Fruit fly (Drosophila melanogaster) whole organism, embryonic: Measurements from ENCODE around the gene Rad60.

Experiments used
- CG10209 ChIP-seq: fragments of 200-800 bp; sonication (Bioruptor generic); optimal IDR thresholded peaks from 3 replicates; lab custom pipeline; 2017; ENCODE audit warnings: missing biosample characterization, mild to moderate bottlenecking, missing genetic modification characterization, missing genetic modification reagents
- CG11456 ChIP-seq: fragments of 200-800 bp; sonication (Bioruptor generic); IDR thresholded peaks from 3 replicates; pipeline ENCODE4 v1.3.6; 2022; ENCODE audit warnings: missing biosample characterization, missing genetic modification characterization
- CG12391 ChIP-seq: fragments of 200-800 bp; sonication (Bioruptor generic); optimal IDR thresholded peaks from 3 replicates; lab custom pipeline; 2018; ENCODE audit warnings: missing biosample characterization, mild to moderate bottlenecking, missing genetic modification characterization, moderate library complexity
- CG16813 ChIP-seq: fragments of 200-800 bp; sonication (Bioruptor generic); IDR thresholded peaks from 3 replicates; pipeline ENCODE4 v1.3.6; 2022; ENCODE audit warnings: missing biosample characterization, missing genetic modification characterization; ENCODE audit not compliant: partially characterized antibody
- CG1832 ChIP-seq: fragments of 200-800 bp; sonication (Bioruptor generic); optimal IDR thresholded peaks from 2 replicates; lab custom pipeline; 2017; ENCODE audit warnings: missing biosample characterization, mild to moderate bottlenecking, missing genetic modification characterization, inconsistent platforms
- CG18476 ChIP-seq: fragments of 200-800 bp; sonication (Bioruptor generic); optimal IDR thresholded peaks from 2 replicates; lab custom pipeline; 2016; ENCODE audit warnings: missing biosample characterization, mild to moderate bottlenecking, missing genetic modification characterization
- CG2116 ChIP-seq: fragments of 200-800 bp; sonication (Bioruptor generic); optimal IDR thresholded peaks from 3 replicates; lab custom pipeline; 2018; ENCODE audit warnings: missing biosample characterization, mild to moderate bottlenecking, missing genetic modification characterization
- CG31224 ChIP-seq: fragments of 200-800 bp; sonication (Bioruptor generic); IDR thresholded peaks from 2 replicates; pipeline ENCODE4 v1.3.6; 2022; ENCODE audit warnings: missing biosample characterization, missing genetic modification characterization
- CG33557 ChIP-seq: fragments of 200-800 bp; sonication (Bioruptor generic); optimal IDR thresholded peaks from 2 replicates; lab custom pipeline; 2019; ENCODE audit warnings: missing biosample characterization, mild to moderate bottlenecking, missing genetic modification characterization, moderate library complexity
- CG4404 ChIP-seq: fragments of 200-800 bp; sonication (Bioruptor generic); IDR thresholded peaks from 2 replicates; pipeline ENCODE4 v1.3.6; 2022; ENCODE audit warnings: missing biosample characterization, missing genetic modification characterization
- CG4617 ChIP-seq: fragments of 200-800 bp; sonication (Bioruptor generic); optimal IDR thresholded peaks from 3 replicates; lab custom pipeline; 2016; ENCODE audit warnings: missing biosample characterization, missing genetic modification characterization, borderline replicate concordance
- CG4854 ChIP-seq: fragments of 200-800 bp; sonication (Bioruptor generic); optimal IDR thresholded peaks from 2 replicates; lab custom pipeline; 2016; ENCODE audit warnings: missing biosample characterization, missing genetic modification characterization, inconsistent platforms
- CG7372 ChIP-seq: fragments of 200-800 bp; sonication (Bioruptor generic); IDR thresholded peaks from 2 replicates; pipeline ENCODE4 v1.3.6; 2022; ENCODE audit warnings: missing biosample characterization, missing genetic modification characterization
- CG7786 ChIP-seq: fragments of 200-800 bp; sonication (Bioruptor generic); optimal IDR thresholded peaks from 2 replicates; lab custom pipeline; 2016; ENCODE audit warnings: missing biosample characterization, missing genetic modification characterization
- CG7987 ChIP-seq: fragments of 200-800 bp; sonication (Bioruptor generic); optimal IDR thresholded peaks from 2 replicates; lab custom pipeline; 2018; ENCODE audit warnings: missing biosample characterization, mild to moderate bottlenecking, missing genetic modification characterization, moderate library complexity
- CG8290 ChIP-seq, 3 experiments: fragments of 200-800 bp; sonication (Bioruptor generic); optimal IDR thresholded peaks; 2 replicates each; lab custom pipeline; 2016 to 2019; ENCODE audit warnings: missing biosample characterization in 3 of 3, missing genetic modification characterization in 3 of 3, mild to moderate bottlenecking in 2 of 3, moderate library complexity in 1 of 3
- CG8765 ChIP-seq: fragments of 200-800 bp; sonication (Bioruptor generic); IDR thresholded peaks from 2 replicates; pipeline ENCODE4 v1.3.6; 2022; ENCODE audit warnings: missing biosample characterization, missing genetic modification characterization
- CG9215 ChIP-seq: fragments of 200-800 bp; sonication (Bioruptor generic); IDR thresholded peaks from 2 replicates; pipeline ENCODE4 v1.3.6; 2022; ENCODE audit warnings: missing biosample characterization, missing genetic modification characterization
- CG9727 ChIP-seq: fragments of 200-800 bp; sonication (Bioruptor generic); optimal IDR thresholded peaks from 3 replicates; lab custom pipeline; 2017; ENCODE audit warnings: missing biosample characterization, mild to moderate bottlenecking, missing genetic modification characterization
- CoRest ChIP-seq: fragments of 200-800 bp; sonication (Bioruptor generic); optimal IDR thresholded peaks from 3 replicates; lab custom pipeline; 2018; ENCODE audit warnings: missing biosample characterization, mild to moderate bottlenecking, missing genetic modification characterization, moderate library complexity
- E2f2 ChIP-seq: fragments of 200-800 bp; sonication (Bioruptor generic); IDR thresholded peaks from 2 replicates; pipeline ENCODE4 v1.3.6; 2022; ENCODE audit warnings: missing biosample characterization, missing genetic modification characterization
- ERR ChIP-seq: fragments of 200-800 bp; sonication (Bioruptor generic); optimal IDR thresholded peaks from 2 replicates; lab custom pipeline; 2016; ENCODE audit warnings: missing biosample characterization, missing genetic modification characterization
- Fer2 ChIP-seq: fragments of 200-800 bp; sonication (Bioruptor generic); optimal IDR thresholded peaks from 2 replicates; lab custom pipeline; 2018; ENCODE audit warnings: missing biosample characterization, mild to moderate bottlenecking, missing genetic modification characterization, moderate library complexity
- HLH3B ChIP-seq: fragments of 200-800 bp; sonication (Bioruptor generic); IDR thresholded peaks from 2 replicates; pipeline ENCODE4 v1.3.6; 2022; ENCODE audit warnings: missing biosample characterization, missing genetic modification characterization
- Hey ChIP-seq: fragments of 200-800 bp; sonication (Bioruptor generic); optimal IDR thresholded peaks from 3 replicates; lab custom pipeline; 2018; ENCODE audit warnings: missing biosample characterization, mild to moderate bottlenecking, missing genetic modification characterization
- Hsf ChIP-seq: fragments of 200-800 bp; sonication (Bioruptor generic); optimal IDR thresholded peaks from 3 replicates; lab custom pipeline; 2016; ENCODE audit warnings: missing biosample characterization, missing genetic modification characterization
- Lpt ChIP-seq: fragments of >200 bp; optimal IDR thresholded peaks from 2 replicates; lab custom pipeline; 2018; ENCODE audit warnings: missing biosample characterization, missing genetic modification characterization
- NK7.1 ChIP-seq: fragments of 200-800 bp; sonication (Bioruptor generic); optimal IDR thresholded peaks from 3 replicates; lab custom pipeline; 2016; ENCODE audit warnings: missing biosample characterization, missing genetic modification characterization
- Neu2 ChIP-seq: fragments of 200-800 bp; sonication (Bioruptor generic); optimal IDR thresholded peaks from 3 replicates; lab custom pipeline; 2016; ENCODE audit warnings: missing biosample characterization, missing genetic modification characterization, borderline replicate concordance
- Opbp ChIP-seq: fragments of 200-800 bp; sonication (Bioruptor generic); IDR thresholded peaks from 3 replicates; pipeline ENCODE4 v1.3.6; 2022; ENCODE audit warnings: missing biosample characterization, missing genetic modification characterization; ENCODE audit not compliant: partially characterized antibody
- PHDP ChIP-seq: fragments of 200-800 bp; sonication (Bioruptor generic); optimal IDR thresholded peaks from 3 replicates; lab custom pipeline; 2018; ENCODE audit warnings: missing biosample characterization, mild to moderate bottlenecking, missing genetic modification characterization, moderate library complexity
- Rfx ChIP-seq: fragments of 200-800 bp; sonication (Bioruptor generic); IDR thresholded peaks from 2 replicates; pipeline ENCODE4 v1.3.6; 2022; ENCODE audit warnings: missing biosample characterization, missing genetic modification characterization
- Rx ChIP-seq: fragments of 200-800 bp; sonication (Bioruptor generic); IDR thresholded peaks from 2 replicates; pipeline ENCODE4 v1.3.6; 2022; ENCODE audit warnings: missing biosample characterization, missing genetic modification characterization
- Taf1 ChIP-seq: fragments of 200-800 bp; sonication (Bioruptor generic); IDR thresholded peaks from 2 replicates; pipeline ENCODE4 v1.3.6; 2022; ENCODE audit warnings: missing biosample characterization, missing genetic modification characterization
- ap ChIP-seq: fragments of 200-800 bp; sonication (Bioruptor generic); IDR thresholded peaks from 2 replicates; pipeline ENCODE4 v1.3.6; 2022; ENCODE audit warnings: missing biosample characterization, missing genetic modification characterization
- ash1 ChIP-seq: fragments of 200-800 bp; sonication (Bioruptor generic); optimal IDR thresholded peaks from 2 replicates; lab custom pipeline; 2018; ENCODE audit warnings: missing biosample characterization, mild to moderate bottlenecking, missing genetic modification characterization
- bab2 ChIP-seq: fragments of 200-800 bp; sonication (Bioruptor generic); optimal IDR thresholded peaks from 2 replicates; lab custom pipeline; 2016; ENCODE audit warnings: missing biosample characterization, missing genetic modification characterization
- br ChIP-seq: fragments of >200 bp; optimal IDR thresholded peaks from 2 replicates; lab custom pipeline; 2017
- chn ChIP-seq: fragments of 200-800 bp; sonication (Bioruptor generic); optimal IDR thresholded peaks from 2 replicates; lab custom pipeline; 2016; ENCODE audit warnings: missing biosample characterization, missing genetic modification characterization
- croc ChIP-seq: fragments of 200-800 bp; sonication (Bioruptor generic); conservative IDR thresholded peaks from 3 replicates; pipeline ENCODE4 v1.3.6; 2022; ENCODE audit warnings: missing biosample characterization, missing genetic modification characterization
- crol ChIP-seq: fragments of 200-800 bp; sonication (Bioruptor generic); IDR thresholded peaks from 2 replicates; pipeline ENCODE4 v1.3.6; 2022; ENCODE audit warnings: missing biosample characterization, missing genetic modification characterization
- dan ChIP-seq: fragments of 200-800 bp; sonication (Bioruptor generic); IDR thresholded peaks from 2 replicates; pipeline ENCODE4 v1.3.6; 2022; ENCODE audit warnings: missing biosample characterization, missing genetic modification characterization
- disco-r ChIP-seq: fragments of 200-800 bp; sonication (Bioruptor generic); optimal IDR thresholded peaks from 2 replicates; lab custom pipeline; 2016; ENCODE audit warnings: missing biosample characterization, missing genetic modification characterization
- en ChIP-seq: fragments of 200-800 bp; sonication (Bioruptor generic); optimal IDR thresholded peaks from 2 replicates; lab custom pipeline; 2016; ENCODE audit warnings: missing biosample characterization, missing genetic modification characterization
- eve ChIP-seq, 2 experiments: fragments of >200 bp; optimal IDR thresholded peaks; 2 replicates each; lab custom pipeline; 2017; ENCODE audit warnings: missing biosample characterization in 2 of 2, missing genetic modification characterization in 2 of 2
- lab ChIP-seq: fragments of 200-800 bp; sonication (Bioruptor generic); optimal IDR thresholded peaks from 3 replicates; lab custom pipeline; 2017; ENCODE audit warnings: missing biosample characterization, missing genetic modification characterization, mild to moderate bottlenecking, moderate library complexity, missing genetic modification reagents
- mam ChIP-seq: fragments of 200-800 bp; sonication (Bioruptor generic); optimal IDR thresholded peaks from 3 replicates; lab custom pipeline; 2016; ENCODE audit warnings: missing biosample characterization, missing genetic modification characterization
- mirr ChIP-seq: fragments of 200-800 bp; sonication (Bioruptor generic); optimal IDR thresholded peaks from 3 replicates; lab custom pipeline; 2018; ENCODE audit warnings: missing biosample characterization, mild to moderate bottlenecking, missing genetic modification characterization
- pho ChIP-seq: fragments of 200-800 bp; sonication (Bioruptor generic); optimal IDR thresholded peaks from 2 replicates; lab custom pipeline; 2016; ENCODE audit warnings: missing biosample characterization, missing genetic modification characterization
- row ChIP-seq: fragments of 200-800 bp; sonication (Bioruptor generic); IDR thresholded peaks from 3 replicates; pipeline ENCODE4 v1.3.6; 2022; ENCODE audit warnings: missing biosample characterization, missing genetic modification characterization
- zf30C ChIP-seq: fragments of 200-800 bp; sonication (Bioruptor generic); optimal IDR thresholded peaks from 3 replicates; lab custom pipeline; 2018; ENCODE audit warnings: missing biosample characterization, mild to moderate bottlenecking, missing genetic modification characterization

Rad60 gene

DNA sequence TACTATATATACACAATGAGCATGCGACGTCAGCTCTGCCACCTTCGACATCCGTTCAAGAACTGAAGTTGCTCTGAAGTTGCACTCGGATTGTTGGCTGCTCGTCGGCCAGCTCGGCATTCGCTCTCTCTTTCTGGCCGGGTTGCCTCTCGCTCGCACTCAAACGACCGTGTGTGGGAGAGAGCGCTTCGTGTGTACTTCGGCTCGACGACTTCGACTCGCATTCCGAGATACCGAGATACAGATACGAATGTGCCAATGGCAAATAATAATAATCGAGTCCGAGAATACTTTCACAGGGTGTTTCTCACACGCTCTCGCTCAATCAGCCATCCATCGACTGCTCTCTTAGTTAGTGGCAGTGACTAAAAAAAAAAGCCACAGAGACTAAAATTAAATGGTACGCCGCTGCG, 44.1 kb upstream of the Rad60 start (continued):
- peak; percentile 62 for TF ChIP-seq CG8290 (GFP tag; optimal IDR thresholded peaks at IDR 0.05; lab: Kevin White, UChicago)
- TF ChIP-seq CG8290 (tag; optimal IDR thresholded peaks at IDR 0.05; lab: Kevin White, UChicago), result peak in 1 of 2 experiments; percentile 68
- TF ChIP-seq PHDP, result peak; percentile 38
- TF ChIP-seq ERR (GFP tag; lab: Kevin White, UChicago), result peak; percentile 13
- peak; percentile 32 for TF ChIP-seq CG33557
- no peak for TF ChIP-seq CG11456
- no peak for TF ChIP-seq Taf1
- TF ChIP-seq CG4854 (GFP tag; lab: Kevin White, UChicago), result no peak
- no peak for TF ChIP-seq Neu2 (GFP tag; lab: Kevin White, UChicago)
- TF ChIP-seq CG1832 (GFP tag; lab: Kevin White, UChicago), result peak; percentile 96
- 0 out of 3 replicates have a peak, but pooled peaks have one; percentile 27 for TF ChIP-seq row (GFP tag; lab: Robert Waterston, UW)
- no peak for TF ChIP-seq pho (GFP tag; lab: Kevin White, UChicago)
- TF ChIP-seq mam, result no peak
- TF ChIP-seq Hey (tag; lab: Kevin White, UChicago), result no peak
- peak; percentile 30; the same call in 1 of the 2 replicates for TF ChIP-seq HLH3B (GFP tag; lab: Robert Waterston, UW)
- TF ChIP-seq CG4404, result no peak
- TF ChIP-seq disco-r (GFP tag; lab: Kevin White, UChicago), result no peak
- no peak for TF ChIP-seq br
- TF ChIP-seq croc (GFP tag; lab: Robert Waterston, UW), result no peak
- 0 out of 2 replicates have a peak, but pooled peaks have one; percentile 16 for TF ChIP-seq CG7372
- no peak for TF ChIP-seq CG8765
- no peak for TF ChIP-seq CG7786 (GFP tag; lab: Kevin White, UChicago)
- TF ChIP-seq bab2 (GFP tag; lab: Kevin White, UChicago), result no peak
- TF ChIP-seq CoRest (tag; lab: Kevin White, UChicago), result peak; percentile 46
- TF ChIP-seq CG9215 (GFP tag; lab: Robert Waterston, UW), result no peak
- TF ChIP-seq Rx (GFP tag; lab: Robert Waterston, UW), result no peak
- no peak; the same call in 1 of the 2 replicates for TF ChIP-seq E2f2 (GFP tag; lab: Robert Waterston, UW)
- peak; percentile 7 for TF ChIP-seq Hsf (GFP tag; lab: Kevin White, UChicago)
- no peak for TF ChIP-seq CG10209
- TF ChIP-seq CG9727 (GFP tag; lab: Kevin White, UChicago), result peak; percentile 18
- peak; percentile 37 for TF ChIP-seq ash1 (GFP tag; lab: Kevin White, UChicago)
- TF ChIP-seq CG2116 (GFP tag; lab: Kevin White, UChicago), result no peak
- peak; percentile 3 for TF ChIP-seq chn
- TF ChIP-seq Lpt, result no peak
- no peak for TF ChIP-seq Fer2 (tag; lab: Kevin White, UChicago)
- TF ChIP-seq zf30C (GFP tag; lab: Kevin White, UChicago), result peak; percentile 24
- TF ChIP-seq CG31224 (GFP tag; lab: Robert Waterston, UW), result no peak
- peak; percentile 32 for TF ChIP-seq CG7987 (GFP tag; lab: Kevin White, UChicago)
- no peak for TF ChIP-seq CG18476 (GFP tag; lab: Kevin White, UChicago)
- TF ChIP-seq CG4617, result no peak
- peak; percentile 76 for TF ChIP-seq Opbp (GFP tag; lab: Robert Waterston, UW)
- no peak for TF ChIP-seq en
- no peak for TF ChIP-seq CG16813 (GFP tag; lab: Robert Waterston, UW)
- TF ChIP-seq crol (GFP tag; lab: Robert Waterston, UW), result no peak
- TF ChIP-seq ap (GFP tag; lab: Robert Waterston, UW), result no peak
- no peak for TF ChIP-seq dan (GFP tag; lab: Robert Waterston, UW)
- peak; percentile 41; the same call in 1 of the 2 replicates for TF ChIP-seq Rfx (GFP tag; lab: Robert Waterston, UW)
- peak; percentile 40 for TF ChIP-seq lab (GFP tag; lab: Kevin White, UChicago)
- no peak for TF ChIP-seq NK7.1 (GFP tag; lab: Kevin White, UChicago)
- TF ChIP-seq eve (GFP tag; optimal IDR thresholded peaks at IDR 0.05; lab: Kevin White, UChicago), result no peak
- TF ChIP-seq CG12391, result peak; percentile 18
- peak; percentile 60 for TF ChIP-seq mirr (GFP tag; lab: Kevin White, UChicago)
